Fruit fly (Drosophila melanogaster) whole organism, embryonic: ENCODE measurements around the gene CG43127.

Experiments
- Bteb2 ChIP-seq: fragments of 200-800 bp; sonication (Bioruptor generic); optimal IDR thresholded peaks from 2 replicates; lab custom pipeline; 2016; ENCODE audit warnings: missing biosample characterization, missing genetic modification characterization
- C15 ChIP-seq: fragments of 200-800 bp; sonication (Bioruptor generic); IDR thresholded peaks from 3 replicates; pipeline ENCODE4 v1.3.6; 2022; ENCODE audit warnings: missing biosample characterization, missing genetic modification characterization
- CG10431 ChIP-seq: fragments of 200-800 bp; sonication (Bioruptor generic); optimal IDR thresholded peaks from 3 replicates; lab custom pipeline; 2018; ENCODE audit warnings: missing biosample characterization, mild to moderate bottlenecking, missing genetic modification characterization
- CG11398 ChIP-seq: fragments of 200-800 bp; sonication (Bioruptor generic); optimal IDR thresholded peaks from 2 replicates; lab custom pipeline; 2016; ENCODE audit warnings: missing biosample characterization, missing genetic modification characterization
- CG11560 ChIP-seq: fragments of 200-800 bp; sonication (Bioruptor generic); IDR thresholded peaks from 3 replicates; pipeline ENCODE4 v1.3.6; 2022; ENCODE audit warnings: missing biosample characterization, missing genetic modification characterization
- CG12236 ChIP-seq: fragments of 200-800 bp; sonication (Bioruptor generic); optimal IDR thresholded peaks from 2 replicates; lab custom pipeline; 2016; ENCODE audit warnings: missing biosample characterization, missing genetic modification characterization
- CG12391 ChIP-seq: fragments of 200-800 bp; sonication (Bioruptor generic); optimal IDR thresholded peaks from 3 replicates; lab custom pipeline; 2018; ENCODE audit warnings: missing biosample characterization, mild to moderate bottlenecking, missing genetic modification characterization, moderate library complexity
- CG15479 ChIP-seq: fragments of 200-800 bp; sonication (Bioruptor generic); optimal IDR thresholded peaks from 3 replicates; lab custom pipeline; 2019; ENCODE audit warnings: missing biosample characterization, mild to moderate bottlenecking, missing genetic modification characterization, moderate library complexity
- CG17328 ChIP-seq: fragments of 200-800 bp; sonication (Bioruptor generic); IDR thresholded peaks from 2 replicates; pipeline ENCODE4 v1.3.6; 2022; ENCODE audit warnings: missing biosample characterization, missing genetic modification characterization
- CG3065 ChIP-seq: fragments of 200-800 bp; sonication (Bioruptor generic); optimal IDR thresholded peaks from 2 replicates; lab custom pipeline; 2016; ENCODE audit warnings: missing biosample characterization, missing genetic modification characterization
- CG34224 ChIP-seq: fragments of 200-800 bp; sonication (Bioruptor generic); IDR thresholded peaks from 3 replicates; pipeline ENCODE4 v1.3.6; 2022; ENCODE audit warnings: missing biosample characterization, missing genetic modification characterization; ENCODE audit not compliant: partially characterized antibody
- CG4282 ChIP-seq: fragments of 200-800 bp; sonication (Bioruptor generic); optimal IDR thresholded peaks from 2 replicates; lab custom pipeline; 2016; ENCODE audit warnings: missing biosample characterization, missing genetic modification characterization
- CG6175 ChIP-seq: fragments of 200-800 bp; sonication (Bioruptor generic); IDR thresholded peaks from 3 replicates; pipeline ENCODE4 v1.3.6; 2022; ENCODE audit warnings: missing biosample characterization, missing genetic modification characterization
- CG7372 ChIP-seq: fragments of 200-800 bp; sonication (Bioruptor generic); IDR thresholded peaks from 2 replicates; pipeline ENCODE4 v1.3.6; 2022; ENCODE audit warnings: missing biosample characterization, missing genetic modification characterization
- CG7963 ChIP-seq: fragments of 200-800 bp; sonication (Bioruptor generic); IDR thresholded peaks from 3 replicates; pipeline ENCODE4 v1.3.6; 2022; ENCODE audit warnings: missing biosample characterization, missing genetic modification characterization; ENCODE audit not compliant: partially characterized antibody
- Dll ChIP-seq: fragments of 200-800 bp; sonication (Bioruptor generic); IDR thresholded peaks from 4 replicates; pipeline ENCODE4 v1.3.6; 2022; ENCODE audit warnings: missing biosample characterization, missing genetic modification characterization; ENCODE audit not compliant: partially characterized antibody
- Eip74EF ChIP-seq, 2 experiments: fragments of 200-800 bp in 1 of 2; fragments of >200 bp in 1 of 2; sonication (Bioruptor generic) in 1 of 2; optimal IDR thresholded peaks; 2 replicates each; lab custom pipeline; 2017 to 2019; ENCODE audit warnings: missing biosample characterization in 2 of 2, missing genetic modification characterization in 2 of 2, mild to moderate bottlenecking in 1 of 2, moderate library complexity in 1 of 2
- Elba2 ChIP-seq: fragments of 200-800 bp; sonication (Bioruptor generic); optimal IDR thresholded peaks from 3 replicates; lab custom pipeline; 2016; ENCODE audit warnings: missing biosample characterization, missing genetic modification characterization
- Ets97D ChIP-seq: fragments of 200-800 bp; sonication (Bioruptor generic); optimal IDR thresholded peaks from 3 replicates; lab custom pipeline; 2016; ENCODE audit warnings: missing biosample characterization, missing genetic modification characterization
- Gug ChIP-seq: fragments of 200-800 bp; sonication (Bioruptor generic); IDR thresholded peaks from 4 replicates; pipeline ENCODE4 v1.3.6; 2022; ENCODE audit warnings: missing biosample characterization, missing genetic modification characterization
- HLH4C ChIP-seq: fragments of 200-800 bp; sonication (Bioruptor generic); IDR thresholded peaks from 3 replicates; pipeline ENCODE4 v1.3.6; 2022; ENCODE audit warnings: missing biosample characterization, missing genetic modification characterization; ENCODE audit not compliant: partially characterized antibody
- Hr51 ChIP-seq, 2 experiments: fragments of 200-800 bp; sonication (Bioruptor generic); optimal IDR thresholded peaks; 2 replicates in 1 of 2; 3 replicates in 1 of 2; lab custom pipeline; 2016 to 2018; ENCODE audit warnings: missing biosample characterization in 2 of 2, missing genetic modification characterization in 2 of 2, mild to moderate bottlenecking in 1 of 2, moderate library complexity in 1 of 2
- Jarid2 ChIP-seq: fragments of 200-800 bp; sonication (Bioruptor generic); optimal IDR thresholded peaks from 3 replicates; lab custom pipeline; 2017; ENCODE audit warnings: mild to moderate bottlenecking, missing biosample characterization, missing genetic modification reagents, missing genetic modification characterization
- Mad ChIP-seq: fragments of 200-800 bp; sonication (Bioruptor generic); optimal IDR thresholded peaks from 2 replicates; lab custom pipeline; 2016; ENCODE audit warnings: missing biosample characterization, missing genetic modification characterization
- Meics ChIP-seq: fragments of 200-800 bp; sonication (Bioruptor generic); optimal IDR thresholded peaks from 2 replicates; lab custom pipeline; 2017; ENCODE audit warnings: missing biosample characterization, mild to moderate bottlenecking, missing genetic modification characterization
- Oli ChIP-seq: fragments of 200-800 bp; sonication (Bioruptor generic); optimal IDR thresholded peaks from 2 replicates; lab custom pipeline; 2018; ENCODE audit warnings: missing biosample characterization, mild to moderate bottlenecking, missing genetic modification characterization, moderate library complexity
- Rfx ChIP-seq: fragments of 200-800 bp; sonication (Bioruptor generic); IDR thresholded peaks from 2 replicates; pipeline ENCODE4 v1.3.6; 2022; ENCODE audit warnings: missing biosample characterization, missing genetic modification characterization
- Sox100B ChIP-seq: fragments of 200-800 bp; sonication (Bioruptor generic); optimal IDR thresholded peaks from 3 replicates; lab custom pipeline; 2018; ENCODE audit warnings: missing biosample characterization, mild to moderate bottlenecking, missing genetic modification characterization
- Sox102F ChIP-seq: fragments of 200-800 bp; sonication (Bioruptor generic); optimal IDR thresholded peaks from 2 replicates; lab custom pipeline; 2018; ENCODE audit warnings: missing biosample characterization, mild to moderate bottlenecking, missing genetic modification characterization, moderate library complexity
- Vsx1 ChIP-seq: fragments of 200-800 bp; sonication (Bioruptor generic); optimal IDR thresholded peaks from 2 replicates; lab custom pipeline; 2017; ENCODE audit warnings: missing biosample characterization, mild to moderate bottlenecking, missing genetic modification characterization, missing genetic modification reagents
- bbx ChIP-seq: fragments of 200-800 bp; sonication (Bioruptor generic); IDR thresholded peaks from 2 replicates; pipeline ENCODE4 v1.3.6; 2022; ENCODE audit warnings: missing biosample characterization, missing genetic modification characterization; ENCODE audit not compliant: partially characterized antibody
- btn ChIP-seq: fragments of 200-800 bp; sonication (Bioruptor generic); optimal IDR thresholded peaks from 2 replicates; lab custom pipeline; 2016; ENCODE audit warnings: missing biosample characterization, missing genetic modification characterization
- cas ChIP-seq: fragments of 200-800 bp; sonication (Bioruptor generic); IDR thresholded peaks from 2 replicates; pipeline ENCODE4 v1.3.6; 2022; ENCODE audit warnings: missing biosample characterization, missing genetic modification characterization
- cato ChIP-seq: fragments of 200-800 bp; sonication (Bioruptor generic); optimal IDR thresholded peaks from 2 replicates; lab custom pipeline; 2016; ENCODE audit warnings: missing biosample characterization, missing genetic modification characterization, borderline replicate concordance
- cwo ChIP-seq: fragments of 200-800 bp; sonication (Bioruptor generic); optimal IDR thresholded peaks from 3 replicates; lab custom pipeline; 2017; ENCODE audit warnings: missing biosample characterization, missing genetic modification characterization, mild to moderate bottlenecking, moderate library complexity, missing genetic modification reagents
- da ChIP-seq: fragments of 200-800 bp; sonication (Bioruptor generic); optimal IDR thresholded peaks from 2 replicates; lab custom pipeline; 2016; ENCODE audit warnings: missing biosample characterization, missing genetic modification characterization
- dati ChIP-seq: fragments of 200-800 bp; sonication (Bioruptor generic); IDR thresholded peaks from 2 replicates; pipeline ENCODE4 v1.3.6; 2022; ENCODE audit warnings: missing biosample characterization, missing genetic modification characterization
- exex ChIP-seq: fragments of 200-800 bp; sonication (Bioruptor generic); optimal IDR thresholded peaks from 4 replicates; lab custom pipeline; 2018; ENCODE audit warnings: missing biosample characterization, mild to moderate bottlenecking, missing genetic modification characterization, moderate library complexity
- gce ChIP-seq: fragments of 200-800 bp; sonication (Bioruptor generic); IDR thresholded peaks from 3 replicates; pipeline ENCODE4 v1.3.6; 2022; ENCODE audit warnings: missing biosample characterization, missing genetic modification characterization
- lab ChIP-seq: fragments of 200-800 bp; sonication (Bioruptor generic); optimal IDR thresholded peaks from 3 replicates; lab custom pipeline; 2017; ENCODE audit warnings: missing biosample characterization, missing genetic modification characterization, mild to moderate bottlenecking, moderate library complexity, missing genetic modification reagents
- lmd ChIP-seq: fragments of 200-800 bp; sonication (Bioruptor generic); IDR thresholded peaks from 2 replicates; pipeline ENCODE4 v1.3.6; 2022; ENCODE audit warnings: missing biosample characterization, missing genetic modification characterization
- nau ChIP-seq: fragments of 200-800 bp; sonication (Bioruptor generic); optimal IDR thresholded peaks from 3 replicates; lab custom pipeline; 2017; ENCODE audit warnings: missing biosample characterization, mild to moderate bottlenecking, missing genetic modification characterization, missing genetic modification reagents
- run ChIP-seq: fragments of 200-800 bp; sonication (Bioruptor generic); optimal IDR thresholded peaks from 3 replicates; lab custom pipeline; 2018; ENCODE audit warnings: missing biosample characterization, mild to moderate bottlenecking, missing genetic modification characterization
- sens-2 ChIP-seq: fragments of 200-800 bp; sonication (Bioruptor generic); IDR thresholded peaks from 2 replicates; pipeline ENCODE4 v1.3.6; 2022; ENCODE audit warnings: missing biosample characterization, missing genetic modification characterization
- slbo ChIP-seq: fragments of 200-800 bp; sonication (Bioruptor generic); IDR thresholded peaks from 2 replicates; pipeline ENCODE4 v1.3.6; 2022; ENCODE audit warnings: missing biosample characterization, missing genetic modification characterization
- so ChIP-seq: fragments of 200-800 bp; sonication (Bioruptor generic); IDR thresholded peaks from 3 replicates; pipeline ENCODE4 v1.3.6; 2022; ENCODE audit warnings: missing biosample characterization, missing genetic modification characterization
- sr ChIP-seq: fragments of 200-800 bp; sonication (Bioruptor generic); IDR thresholded peaks from 3 replicates; pipeline ENCODE4 v1.3.6; 2022; ENCODE audit warnings: missing biosample characterization, missing genetic modification characterization
- zf30C ChIP-seq: fragments of 200-800 bp; sonication (Bioruptor generic); optimal IDR thresholded peaks from 3 replicates; lab custom pipeline; 2018; ENCODE audit warnings: missing biosample characterization, mild to moderate bottlenecking, missing genetic modification characterization

Gene CG43127

dm6 chr3L:10656451-10657198 is 31.2 kb upstream of the CG43127 start (continued):
- TF ChIP-seq CG17328 (no peak), so (GFP tag; lab: Robert Waterston, UW) (peak; percentile 65; the same call in 2 of the 3 replicates), Meics (peak; percentile 74), Gug (no peak), dati (GFP tag; lab: Robert Waterston, UW) (no peak), cwo (GFP tag; lab: Kevin White, UChicago) (peak; percentile 58), CG34224 (GFP tag; lab: Robert Waterston, UW) (no peak), CG12236 (GFP tag; lab: Kevin White, UChicago) (peak; percentile 74), exex (tag; lab: Kevin White, UChicago) (peak; percentile 22), Rfx (GFP tag; lab: Robert Waterston, UW) (peak; percentile 19; the same call in 1 of the 2 replicates), Mad (GFP tag; lab: Kevin White, UChicago) (peak; percentile 32), Jarid2 (peak; percentile 59), Bteb2 (GFP tag; lab: Kevin White, UChicago) (peak; percentile 18), CG7963 (GFP tag; lab: Robert Waterston, UW) (no peak), Sox100B (GFP tag; lab: Kevin White, UChicago) (peak; percentile 71), HLH4C (no peak), Sox102F (peak; percentile 70), CG11560 (tag; lab: Robert Waterston, UW) (no peak), cas (GFP tag; lab: Robert Waterston, UW) (no peak), CG7372 (GFP tag; lab: Robert Waterston, UW) (no peak), Dll (no peak), lmd (GFP tag; lab: Robert Waterston, UW) (no peak), gce (GFP tag; lab: Robert Waterston, UW) (no peak), Ets97D (GFP tag; lab: Kevin White, UChicago) (peak; percentile 19), CG3065 (no peak), Vsx1 (GFP tag; lab: Kevin White, UChicago) (peak; percentile 84), CG11398 (GFP tag; lab: Kevin White, UChicago) (peak; percentile 78), btn (GFP tag; lab: Kevin White, UChicago) (peak; percentile 43), Hr51 (GFP tag; optimal IDR thresholded peaks at IDR 0.05; lab: Kevin White, UChicago) (peak; percentile 23 to 47), sens-2 (GFP tag; lab: Robert Waterston, UW) (no peak), cato (GFP tag; lab: Kevin White, UChicago) (peak; percentile 52), CG15479 (GFP tag; lab: Kevin White, UChicago) (no peak), run (tag; lab: Kevin White, UChicago) (peak; percentile 23), lab (GFP tag; lab: Kevin White, UChicago) (peak; percentile 91), bbx (GFP tag; lab: Robert Waterston, UW) (no peak), slbo (GFP tag; lab: Robert Waterston, UW) (peak; percentile 29; the same call in 1 of the 2 replicates), CG4282 (GFP tag; lab: Kevin White, UChicago) (no peak), Elba2 (GFP tag; lab: Kevin White, UChicago) (no peak), sr (GFP tag; lab: Robert Waterston, UW) (peak; percentile 25; the same call in 2 of the 3 replicates), Eip74EF (GFP tag; optimal IDR thresholded peaks at IDR 0.05; lab: Kevin White, UChicago) (peak in 1 of 2 experiments; percentile 61), nau (GFP tag; lab: Kevin White, UChicago) (peak; percentile 86), C15 (GFP tag; lab: Robert Waterston, UW) (0 out of 3 replicates have a peak, but pooled peaks have one; percentile 34), da (peak; percentile 72), CG12391 (tag; lab: Kevin White, UChicago) (peak; percentile 46), Oli (tag; lab: Kevin White, UChicago) (peak; percentile 44), CG10431 (GFP tag; lab: Kevin White, UChicago) (peak; percentile 43), zf30C (GFP tag; lab: Kevin White, UChicago) (no peak), CG6175 (GFP tag; lab: Robert Waterston, UW) (no peak)
